Fruit fly (Drosophila melanogaster) whole organism, pupa: ENCODE results near the gene CG2983.

Experiments
- CG14655 ChIP-seq: fragments of 200-800 bp; sonication (Bioruptor generic); optimal IDR thresholded peaks from 3 replicates; lab custom pipeline; 2017; ENCODE audit warnings: mild to moderate bottlenecking, missing biosample characterization, missing genetic modification reagents, missing genetic modification characterization
- CG17806 ChIP-seq: fragments of 200-800 bp; sonication (Bioruptor generic); optimal IDR thresholded peaks from 2 replicates; lab custom pipeline; 2018; ENCODE audit warnings: missing biosample characterization, mild to moderate bottlenecking, missing genetic modification characterization, moderate library complexity
- CG4496 ChIP-seq: fragments of 200-800 bp; sonication (Bioruptor generic); IDR thresholded peaks from 3 replicates; pipeline ENCODE4 v1.3.6; 2022; ENCODE audit warnings: missing biosample characterization, missing genetic modification characterization

DNA sequence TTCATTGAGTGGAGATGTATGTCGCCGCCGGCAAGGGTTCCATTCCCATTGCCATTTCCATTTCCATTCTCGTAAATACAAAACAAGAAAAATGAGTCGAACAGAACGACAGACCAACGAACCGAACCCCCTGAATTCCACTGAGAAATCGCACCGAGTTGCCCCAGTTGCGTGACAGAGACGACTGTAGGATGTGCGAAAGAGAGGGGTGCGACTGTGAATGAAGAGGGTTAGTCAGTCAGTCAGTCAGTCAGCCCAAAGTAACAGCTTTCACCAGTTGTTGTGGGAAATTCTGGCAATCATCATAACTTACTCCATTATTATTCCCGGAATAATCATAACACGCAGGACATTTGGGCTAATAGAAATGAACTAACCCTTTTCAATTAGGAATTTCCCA, 50.8 kb downstream of the CG2983 start:
- no peak for TF ChIP-seq CG14655
- no peak for TF ChIP-seq CG17806 (tag; lab: Kevin White, UChicago)
- no peak for TF ChIP-seq CG4496 (GFP tag; lab: Robert Waterston, UW)
